Worm (Caenorhabditis elegans): Measurements from ENCODE around the gene rha-1.

DNA sequence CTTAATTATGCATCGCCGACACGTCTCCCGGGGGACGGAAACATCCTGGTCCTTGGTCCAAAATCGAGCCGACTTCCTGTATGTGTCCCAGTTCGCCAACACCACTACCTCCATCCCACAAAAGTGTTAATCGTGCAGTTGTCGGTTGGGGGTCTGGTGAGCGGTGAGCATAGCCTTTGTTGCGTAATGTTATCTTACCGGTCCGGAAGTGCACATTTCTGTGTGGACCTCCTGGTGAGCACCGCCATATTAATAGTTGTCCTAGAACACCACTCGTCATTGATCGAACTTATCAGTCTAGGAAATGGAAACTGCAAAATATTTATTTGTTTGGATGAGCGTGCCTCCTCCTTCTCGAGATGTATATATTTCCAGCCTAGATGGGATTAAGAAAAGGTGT lies 13.8 kb upstream of the rha-1 start:
- TF ChIP-seq hlh-13 (GFP tag; optimal IDR thresholded peaks at IDR 0.05), result no peak
- no peak for TF ChIP-seq madf-2 (tag; optimal IDR thresholded peaks at IDR 0.05)
- no peak for TF ChIP-seq ceh-2 (tag; optimal IDR thresholded peaks at IDR 0.05)

Data from whole organism, late embryonic.